Worm (Caenorhabditis elegans): ENCODE measurements around the gene F39C12.1.

DNA sequence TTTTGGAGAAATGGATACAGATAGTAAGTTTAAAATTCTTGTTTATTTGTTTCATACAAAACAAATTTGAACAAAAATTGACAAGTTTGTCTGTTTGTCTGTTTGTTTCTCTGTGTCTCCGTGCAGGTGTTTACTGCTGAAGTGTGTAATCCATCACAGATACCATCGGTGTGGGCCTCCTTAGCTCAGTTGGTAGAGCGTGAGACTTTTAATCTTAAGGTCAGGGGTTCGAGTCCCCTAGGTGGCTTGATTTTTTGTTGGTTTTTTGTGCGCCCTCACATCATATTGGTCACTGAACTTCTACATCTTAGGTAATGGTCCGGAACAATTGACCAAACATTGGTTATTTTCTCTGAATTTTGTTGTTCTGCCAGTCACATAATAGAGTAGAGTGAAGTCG, 64.0 kb downstream of the F39C12.1 start:
- TF ChIP-seq F26F4.8 (GFP tag; conservative IDR thresholded peaks at IDR 0.05) (peak; percentile 92), mxl-3 (GFP tag; optimal IDR thresholded peaks at IDR 0.05) (peak; percentile 30), R02D3.7 (tag; optimal IDR thresholded peaks at IDR 0.05) (peak; percentile 30), snpc-4 (tag; optimal IDR thresholded peaks at IDR 0.05) (no peak), nhr-6 (tag; optimal IDR thresholded peaks at IDR 0.05) (no peak), ztf-11 (tag; optimal IDR thresholded peaks at IDR 0.05) (no peak), ceh-32 (tag; optimal IDR thresholded peaks at IDR 0.05; ENCODE audit: poor library complexity) (no peak)

All from whole organism, L4 larva.